Fruit fly (Drosophila melanogaster): Measurements from ENCODE around the gene pb.
A peak's percentile ranks its signal among the peaks of the same experiment; 100 is the strongest.

pb gene

dm6 chr3R:6672303-6673007 lies 69.4 kb downstream of the pb start (continued):
- TF ChIP-seq mam (GFP tag; optimal IDR thresholded peaks at IDR 0.05), result no peak
- TF ChIP-seq Awh (GFP tag; IDR thresholded peaks at IDR 0.05), result no peak
- TF ChIP-seq CG17359 (tag; optimal IDR thresholded peaks at IDR 0.05), result no peak
- peak; percentile 50; the same call in 1 of the 3 replicates for TF ChIP-seq ci (GFP tag; IDR thresholded peaks at IDR 0.05)
- no peak for TF ChIP-seq CG3407 (GFP tag; optimal IDR thresholded peaks at IDR 0.05)
- peak; percentile 18 for TF ChIP-seq CG15696 (tag; optimal IDR thresholded peaks at IDR 0.05)
- peak; percentile 72 for TF ChIP-seq CG6791 (GFP tag; IDR thresholded peaks at IDR 0.05; ENCODE audit: partially characterized antibody)
- no peak for TF ChIP-seq caup (GFP tag; optimal IDR thresholded peaks at IDR 0.05; ENCODE audit: severe bottlenecking)
- TF ChIP-seq inv (GFP tag; IDR thresholded peaks at IDR 0.05; ENCODE audit: partially characterized antibody), result peak; percentile 47; the same call in 1 of the 2 replicates
- no peak for TF ChIP-seq CG14014 (GFP tag; IDR thresholded peaks at IDR 0.05)
- peak; percentile 89 for TF ChIP-seq sd (tag; optimal IDR thresholded peaks at IDR 0.05)
- no peak for TF ChIP-seq sima (GFP tag; optimal IDR thresholded peaks at IDR 0.05)
- TF ChIP-seq abd-A (tag; optimal IDR thresholded peaks at IDR 0.05), result no peak
- TF ChIP-seq D19B (GFP tag; optimal IDR thresholded peaks at IDR 0.05), result peak; percentile 10
- peak; percentile 74 for TF ChIP-seq grn (GFP tag; optimal IDR thresholded peaks at IDR 0.05)
- TF ChIP-seq sens (GFP tag), result no peak
- peak in 1 of 3 experiments; percentile 65 for TF ChIP-seq lola (GFP tag; optimal IDR thresholded peaks at IDR 0.05)
- no peak for TF ChIP-seq D (optimal IDR thresholded peaks at IDR 0.05)
- peak; percentile 43 for TF ChIP-seq D (GFP tag; optimal IDR thresholded peaks at IDR 0.05)
- TF ChIP-seq z (GFP tag; IDR thresholded peaks at IDR 0.05), result no peak
- TF ChIP-seq CG5180 (GFP tag; optimal IDR thresholded peaks at IDR 0.05), result peak; percentile 78
- no peak for TF ChIP-seq CG8924 (tag; optimal IDR thresholded peaks at IDR 0.05)
- TF ChIP-seq CG17829 (tag; optimal IDR thresholded peaks at IDR 0.05), result no peak
- TF ChIP-seq HmgD (GFP tag; optimal IDR thresholded peaks at IDR 0.05), result no peak
- TF ChIP-seq CoRest (tag; optimal IDR thresholded peaks at IDR 0.05), result peak; percentile 15
- TF ChIP-seq CG7928 (GFP tag; optimal IDR thresholded peaks at IDR 0.05), result no peak
- no peak for TF ChIP-seq CG12219 (GFP tag; optimal IDR thresholded peaks at IDR 0.05)
- TF ChIP-seq Blimp-1 (GFP tag; optimal IDR thresholded peaks at IDR 0.05), result peak; percentile 64
- TF ChIP-seq knrl (GFP tag; IDR thresholded peaks at IDR 0.05; ENCODE audit: partially characterized antibody), result peak; percentile 34; the same call in 2 of the 3 replicates
- no peak for TF ChIP-seq prd (optimal IDR thresholded peaks at IDR 0.05)
- 0 out of 3 replicates have a peak, but pooled peaks have one; percentile 23 for TF ChIP-seq prd (GFP tag; IDR thresholded peaks at IDR 0.05)
- peak; percentile 25 for TF ChIP-seq Deaf1 (tag; optimal IDR thresholded peaks at IDR 0.05)
- TF ChIP-seq Dad (GFP tag; optimal IDR thresholded peaks at IDR 0.05), result no peak
- TF ChIP-seq row (GFP tag; IDR thresholded peaks at IDR 0.05), result no peak
- peak; percentile 29 for TF ChIP-seq nmo (GFP tag; optimal IDR thresholded peaks at IDR 0.05)
- no peak for TF ChIP-seq CG17328 (GFP tag; IDR thresholded peaks at IDR 0.05)
- no peak for TF ChIP-seq PHDP (tag; optimal IDR thresholded peaks at IDR 0.05)
- TF ChIP-seq Sox100B (GFP tag; optimal IDR thresholded peaks at IDR 0.05), result peak; percentile 13
- TF ChIP-seq CG9437 (GFP tag; optimal IDR thresholded peaks at IDR 0.05), result peak; percentile 5
- TF ChIP-seq CG14710 (tag; optimal IDR thresholded peaks at IDR 0.05), result peak; percentile 28
- TF ChIP-seq CG9727 (GFP tag; optimal IDR thresholded peaks at IDR 0.05), result peak; percentile 30
- 0 out of 3 replicates have a peak, but pooled peaks have one; percentile 51 for TF ChIP-seq vnd (GFP tag; IDR thresholded peaks at IDR 0.05; ENCODE audit: partially characterized antibody)
- TF ChIP-seq CG18262 (tag; optimal IDR thresholded peaks at IDR 0.05), result peak; percentile 63
- TF ChIP-seq CG10959 (GFP tag; IDR thresholded peaks at IDR 0.05), result no peak
- TF ChIP-seq CG15479 (GFP tag; optimal IDR thresholded peaks at IDR 0.05), result no peak
- TF ChIP-seq ham (GFP tag; IDR thresholded peaks at IDR 0.05), result no peak
- TF ChIP-seq CG2120 (GFP tag; optimal IDR thresholded peaks at IDR 0.05), result no peak
- no peak for TF ChIP-seq CG30403 (GFP tag; optimal IDR thresholded peaks at IDR 0.05)
- no peak for TF ChIP-seq CG4617 (GFP tag; optimal IDR thresholded peaks at IDR 0.05; ENCODE audit: borderline replicate concordance)

Data from whole organism, embryonic.